Fruit fly (Drosophila melanogaster): Measurements from ENCODE around the gene CG31220.

dm6 chr3R:19600335-19600734 is 48.0 kb upstream of the CG31220 start, which contains the start of gene CG7333:
- no peak for TF ChIP-seq h (optimal IDR thresholded peaks at IDR 0.05)
- TF ChIP-seq ttk (optimal IDR thresholded peaks at IDR 0.05), result no peak
